Worm (Caenorhabditis elegans): ENCODE measurements around the gene srx-111.

ce11 chrII:3750685-3751084 is 6.9 kb upstream of the srx-111 start, which contains the start of gene fbxb-91:
- TF ChIP-seq nhr-76 (tag; optimal IDR thresholded peaks at IDR 0.05): no peak
- no peak for TF ChIP-seq nhr-77 (tag; optimal IDR thresholded peaks at IDR 0.05)
- TF ChIP-seq lin-29 (GFP tag; IDR thresholded peaks at IDR 0.05): no peak
- no peak for TF ChIP-seq hlh-30 (tag; optimal IDR thresholded peaks at IDR 0.05; ENCODE audit: insufficient read depth)
- TF ChIP-seq rbr-2 (tag; optimal IDR thresholded peaks at IDR 0.05): no peak
